Worm (Caenorhabditis elegans): ENCODE results near the gene F02A9.1.

- TF ChIP-seq ekl-4 (GFP tag; IDR thresholded peaks at IDR 0.05) (no peak), unc-62 (GFP tag; optimal IDR thresholded peaks at IDR 0.05) (no peak), bed-1 (GFP tag; IDR thresholded peaks at IDR 0.05) (no peak), snpc-1.1 (tag; optimal IDR thresholded peaks at IDR 0.05; ENCODE audit: insufficient read depth) (no peak), chd-7 (tag; optimal IDR thresholded peaks at IDR 0.05) (no peak)
Observed at ce11 chrIII:9105653-9106052, 28.0 kb upstream of the F02A9.1 start.
